Worm (Caenorhabditis elegans): ENCODE data around the gene F59B2.15.
"Not testable (repeated sequence)": the region's sequence is repeated elsewhere in the genome, so short reads cannot be mapped to it uniquely, and the experiment has no call there.

F59B2.15 gene

ce11 chrIII:9001491-9001890, 954 bp downstream of the F59B2.15 start:
- TF ChIP-seq unc-55 (GFP tag; optimal IDR thresholded peaks at IDR 0.05), result no peak
- no peak for TF ChIP-seq unc-3 (GFP tag; conservative IDR thresholded peaks at IDR 0.05)
- TF ChIP-seq unc-3 (tag; optimal IDR thresholded peaks at IDR 0.05), result no peak
- no peak for TF ChIP-seq pat-9 (tag; optimal IDR thresholded peaks at IDR 0.05)
- TF ChIP-seq tbx-7 (tag; optimal IDR thresholded peaks at IDR 0.05), result no peak
- TF ChIP-seq tbx-2 (tag; optimal IDR thresholded peaks at IDR 0.05), result no peak
- no peak for TF ChIP-seq T23F11.4 (GFP tag; optimal IDR thresholded peaks at IDR 0.05)

- no peak for TF ChIP-seq ahr-1 (tag; optimal IDR thresholded peaks at IDR 0.05)
- no peak for TF ChIP-seq sox-2 (GFP tag; IDR thresholded peaks at IDR 0.05)
- no peak for TF ChIP-seq pros-1 (tag; optimal IDR thresholded peaks at IDR 0.05)
- TF ChIP-seq ceh-48 (tag; optimal IDR thresholded peaks at IDR 0.05), result no peak
- TF ChIP-seq ceh-24 (tag; optimal IDR thresholded peaks at IDR 0.05), result no peak
- no peak for TF ChIP-seq ceh-19 (GFP tag; optimal IDR thresholded peaks at IDR 0.05)
- no peak for TF ChIP-seq madf-2 (tag; optimal IDR thresholded peaks at IDR 0.05)
- TF ChIP-seq elt-2 (tag; optimal IDR thresholded peaks at IDR 0.05), result no peak
- no peak for TF ChIP-seq fkh-10 (GFP tag; optimal IDR thresholded peaks at IDR 0.05)
Observed at ce11 chrIII:8999508-8999907, 2.9 kb downstream of the F59B2.15 start, which contains the start of gene F59B2.3. Gene F59B2.3 (minus strand): TSS chrIII:8999766.

ce11 chrIII:8998884-8999283, 3.6 kb downstream of the F59B2.15 start:
- TF ChIP-seq Y22D7AL.16 (tag; optimal IDR thresholded peaks at IDR 0.05) (no peak), elt-4 (tag; optimal IDR thresholded peaks at IDR 0.05) (no peak), pros-1 (tag; optimal IDR thresholded peaks at IDR 0.05) (no peak), ceh-19 (GFP tag; optimal IDR thresholded peaks at IDR 0.05) (no peak), ets-4 (tag; optimal IDR thresholded peaks at IDR 0.05) (no peak), nhr-232 (tag; optimal IDR thresholded peaks at IDR 0.05) (no peak), ceh-22 (tag; optimal IDR thresholded peaks at IDR 0.05) (no peak), fkh-10 (GFP tag; optimal IDR thresholded peaks at IDR 0.05) (no peak), lim-6 (tag; optimal IDR thresholded peaks at IDR 0.05) (no peak), F13H6.1 (tag; optimal IDR thresholded peaks at IDR 0.05) (no peak), hlh-13 (GFP tag; optimal IDR thresholded peaks at IDR 0.05) (no peak), unc-55 (GFP tag; optimal IDR thresholded peaks at IDR 0.05) (no peak), ama-1 (optimal IDR thresholded peaks at IDR 0.05) (no peak), C38D4.7 (GFP tag; optimal IDR thresholded peaks at IDR 0.05) (no peak)

- no peak for TF ChIP-seq pag-3 (tag; optimal IDR thresholded peaks at IDR 0.05; ENCODE audit: borderline replicate concordance)
- peak; percentile 88 for TF ChIP-seq elt-2 (tag; optimal IDR thresholded peaks at IDR 0.05)
Observed at ce11 chrIII:8997821-8998220, 4.6 kb downstream of the F59B2.15 start.

- TF ChIP-seq nhr-232 (tag; optimal IDR thresholded peaks at IDR 0.05) (no peak), fkh-6 (tag; optimal IDR thresholded peaks at IDR 0.05) (no peak)
Observed at ce11 chrIII:8996686-8997085, 5.8 kb downstream of the F59B2.15 start, which contains the start of gene skat-1. Gene skat-1 (minus strand): TSS chrIII:8996786.

- TF ChIP-seq nhr-11 (tag; optimal IDR thresholded peaks at IDR 0.05); elt-2 (tag; optimal IDR thresholded peaks at IDR 0.05); unc-55 (GFP tag; optimal IDR thresholded peaks at IDR 0.05): not testable (repeated sequence)
Observed at ce11 chrIII:8989752-8990151, 12.7 kb downstream of the F59B2.15 start, which contains the start of gene R08D7.7. Gene R08D7.7 (plus strand): TSS chrIII:8990052.

- TF ChIP-seq pros-1 (tag; optimal IDR thresholded peaks at IDR 0.05), result no peak
- TF ChIP-seq gmeb-2 (tag; optimal IDR thresholded peaks at IDR 0.05), result no peak
- TF ChIP-seq tbx-2 (tag; optimal IDR thresholded peaks at IDR 0.05), result no peak
- no peak for TF ChIP-seq C08G9.2 (tag; optimal IDR thresholded peaks at IDR 0.05)
- no peak for TF ChIP-seq ceh-19 (GFP tag; optimal IDR thresholded peaks at IDR 0.05)
- no peak for TF ChIP-seq madf-2 (tag; optimal IDR thresholded peaks at IDR 0.05)
- TF ChIP-seq K09A11.1 (tag; optimal IDR thresholded peaks at IDR 0.05; ENCODE audit: insufficient read depth), result no peak
- no peak for TF ChIP-seq hlh-6 (tag; optimal IDR thresholded peaks at IDR 0.05)
- no peak for TF ChIP-seq fkh-10 (GFP tag; optimal IDR thresholded peaks at IDR 0.05)
Observed at ce11 chrIII:8988544-8988943, 13.9 kb downstream of the F59B2.15 start.
